Fruit fly (Drosophila melanogaster) whole organism, embryonic: ENCODE measurements around the gene Ddc.

Experiments used
- Atf-2 ChIP-seq: fragments of 200-800 bp; sonication (Bioruptor generic); optimal IDR thresholded peaks from 2 replicates; lab custom pipeline; 2016; ENCODE audit warnings: missing biosample characterization, missing genetic modification characterization
- Atf3 ChIP-seq: fragments of 200-800 bp; sonication (Bioruptor generic); optimal IDR thresholded peaks from 3 replicates; lab custom pipeline; 2016; ENCODE audit warnings: missing biosample characterization, missing genetic modification characterization
- Awh ChIP-seq: fragments of 200-800 bp; sonication (Bioruptor generic); IDR thresholded peaks from 2 replicates; pipeline ENCODE4, ENCODE4 v1.3.6; 2022; ENCODE audit warnings: missing biosample characterization, missing genetic modification characterization
- CG10274 ChIP-seq: fragments of 200-800 bp; sonication (Bioruptor generic); optimal IDR thresholded peaks from 3 replicates; lab custom pipeline; 2017; ENCODE audit warnings: missing biosample characterization, mild to moderate bottlenecking, missing genetic modification characterization
- CG10431 ChIP-seq: fragments of 200-800 bp; sonication (Bioruptor generic); optimal IDR thresholded peaks from 3 replicates; lab custom pipeline; 2018; ENCODE audit warnings: missing biosample characterization, mild to moderate bottlenecking, missing genetic modification characterization
- CG10543 ChIP-seq: fragments of 200-800 bp; sonication (Bioruptor generic); optimal IDR thresholded peaks from 3 replicates; lab custom pipeline; 2017; ENCODE audit warnings: missing biosample characterization, mild to moderate bottlenecking, missing genetic modification characterization, moderate library complexity
- CG11695 ChIP-seq: fragments of 200-800 bp; sonication (Bioruptor generic); IDR thresholded peaks from 3 replicates; pipeline ENCODE4 v1.3.6; 2022; ENCODE audit warnings: missing biosample characterization, missing genetic modification characterization
- CG12071 ChIP-seq: fragments of 200-800 bp; sonication (Bioruptor generic); optimal IDR thresholded peaks from 3 replicates; lab custom pipeline; 2018; ENCODE audit warnings: missing biosample characterization, mild to moderate bottlenecking, missing genetic modification characterization
- CG12219 ChIP-seq: fragments of 200-800 bp; sonication (Bioruptor generic); optimal IDR thresholded peaks from 3 replicates; lab custom pipeline; 2018; ENCODE audit warnings: missing biosample characterization, mild to moderate bottlenecking, missing genetic modification characterization
- CG12299 ChIP-seq: fragments of 200-800 bp; sonication (Bioruptor generic); optimal IDR thresholded peaks from 2 replicates; lab custom pipeline; 2018; ENCODE audit warnings: missing biosample characterization, mild to moderate bottlenecking, missing genetic modification characterization
- CG15601 ChIP-seq: fragments of 200-800 bp; sonication (Bioruptor generic); optimal IDR thresholded peaks from 3 replicates; lab custom pipeline; 2019; ENCODE audit warnings: missing biosample characterization, mild to moderate bottlenecking, missing genetic modification characterization, moderate library complexity
- CG1602 ChIP-seq: fragments of 200-800 bp; sonication (Bioruptor generic); optimal IDR thresholded peaks from 3 replicates; lab custom pipeline; 2016; ENCODE audit warnings: missing biosample characterization, missing genetic modification characterization
- CG16779 ChIP-seq: fragments of 200-800 bp; sonication (Bioruptor generic); IDR thresholded peaks from 2 replicates; pipeline ENCODE4 v1.3.6; 2022; ENCODE audit warnings: missing biosample characterization, missing genetic modification characterization
- CG17361 ChIP-seq: fragments of 200-800 bp; sonication (Bioruptor generic); IDR thresholded peaks from 3 replicates; pipeline ENCODE4 v1.3.6; 2022; ENCODE audit warnings: missing biosample characterization, missing genetic modification characterization
- CG17568 ChIP-seq: fragments of 200-800 bp; sonication (Bioruptor generic); optimal IDR thresholded peaks from 2 replicates; lab custom pipeline; 2018; ENCODE audit warnings: missing biosample characterization, mild to moderate bottlenecking, missing genetic modification characterization, moderate library complexity
- CG1792 ChIP-seq: fragments of 200-800 bp; sonication (Bioruptor generic); optimal IDR thresholded peaks from 2 replicates; lab custom pipeline; 2016; ENCODE audit warnings: missing biosample characterization, missing genetic modification characterization
- CG4328 ChIP-seq: fragments of 200-800 bp; sonication (Bioruptor generic); optimal IDR thresholded peaks from 3 replicates; lab custom pipeline; 2017; ENCODE audit warnings: missing biosample characterization, missing genetic modification reagents, missing genetic modification characterization
- CG7357 ChIP-seq: fragments of 200-800 bp; sonication (Bioruptor generic); IDR thresholded peaks from 3 replicates; pipeline ENCODE4 v1.3.6; 2022; ENCODE audit warnings: missing biosample characterization, missing genetic modification characterization
- CG7745 ChIP-seq: fragments of 200-800 bp; sonication (Bioruptor generic); optimal IDR thresholded peaks from 2 replicates; lab custom pipeline; 2018; ENCODE audit warnings: missing biosample characterization, mild to moderate bottlenecking, missing genetic modification characterization, moderate library complexity
- CG8281 ChIP-seq: fragments of 200-800 bp; sonication (Bioruptor generic); optimal IDR thresholded peaks from 2 replicates; lab custom pipeline; 2018; ENCODE audit warnings: missing biosample characterization, mild to moderate bottlenecking, missing genetic modification characterization, moderate library complexity
- CG8944 ChIP-seq: fragments of 200-800 bp; sonication (Bioruptor generic); optimal IDR thresholded peaks from 3 replicates; lab custom pipeline; 2016; ENCODE audit warnings: missing biosample characterization, missing genetic modification characterization
- CG9215 ChIP-seq: fragments of 200-800 bp; sonication (Bioruptor generic); IDR thresholded peaks from 2 replicates; pipeline ENCODE4 v1.3.6; 2022; ENCODE audit warnings: missing biosample characterization, missing genetic modification characterization
- Camta ChIP-seq: fragments of 200-800 bp; sonication (Bioruptor generic); optimal IDR thresholded peaks from 2 replicates; lab custom pipeline; 2016; ENCODE audit warnings: missing biosample characterization, missing genetic modification characterization
- D ChIP-seq, 2 experiments: fragments of 200-800 bp in 1 of 2; fragments of >200 bp in 1 of 2; sonication (Bioruptor generic) in 1 of 2; optimal IDR thresholded peaks; 2 replicates in 1 of 2; 3 replicates in 1 of 2; lab custom pipeline; 2017; ENCODE audit warnings: mild to moderate bottlenecking in 1 of 2, missing biosample characterization in 1 of 2, missing genetic modification characterization in 1 of 2, missing genetic modification reagents in 1 of 2
- Fer2 ChIP-seq: fragments of 200-800 bp; sonication (Bioruptor generic); optimal IDR thresholded peaks from 2 replicates; lab custom pipeline; 2018; ENCODE audit warnings: missing biosample characterization, mild to moderate bottlenecking, missing genetic modification characterization, moderate library complexity
- Hey ChIP-seq: fragments of 200-800 bp; sonication (Bioruptor generic); optimal IDR thresholded peaks from 3 replicates; lab custom pipeline; 2018; ENCODE audit warnings: missing biosample characterization, mild to moderate bottlenecking, missing genetic modification characterization
- MESR4 ChIP-seq: fragments of 200-800 bp; sonication (Bioruptor generic); optimal IDR thresholded peaks from 2 replicates; lab custom pipeline; 2018; ENCODE audit warnings: missing biosample characterization, mild to moderate bottlenecking, missing genetic modification characterization, moderate library complexity
- NC2α ChIP-seq: fragments of 200-800 bp; sonication (Bioruptor generic); optimal IDR thresholded peaks from 2 replicates; lab custom pipeline; 2016; ENCODE audit warnings: missing biosample characterization, missing genetic modification characterization
- NFAT ChIP-seq: fragments of 200-800 bp; sonication (Bioruptor generic); IDR thresholded peaks from 2 replicates; pipeline ENCODE4 v1.3.6; 2022; ENCODE audit warnings: missing biosample characterization, missing genetic modification characterization
- Oli ChIP-seq: fragments of 200-800 bp; sonication (Bioruptor generic); optimal IDR thresholded peaks from 2 replicates; lab custom pipeline; 2018; ENCODE audit warnings: missing biosample characterization, mild to moderate bottlenecking, missing genetic modification characterization, moderate library complexity
- Opbp ChIP-seq: fragments of 200-800 bp; sonication (Bioruptor generic); IDR thresholded peaks from 3 replicates; pipeline ENCODE4 v1.3.6; 2022; ENCODE audit warnings: missing biosample characterization, missing genetic modification characterization; ENCODE audit not compliant: partially characterized antibody
- Ravus ChIP-seq: fragments of 200-800 bp; sonication (Bioruptor generic); IDR thresholded peaks from 2 replicates; pipeline ENCODE4 v1.3.6; 2022; ENCODE audit warnings: missing biosample characterization, missing genetic modification characterization
- Scr ChIP-seq: fragments of 200-800 bp; sonication (Bioruptor generic); IDR thresholded peaks from 2 replicates; pipeline ENCODE4 v1.3.6; 2022; ENCODE audit warnings: missing biosample characterization, missing genetic modification characterization; ENCODE audit not compliant: partially characterized antibody
- ato ChIP-seq: fragments of 200-800 bp; sonication (Bioruptor generic); IDR thresholded peaks from 2 replicates; pipeline ENCODE4 v1.3.6; 2022; ENCODE audit warnings: missing biosample characterization, missing genetic modification characterization; ENCODE audit not compliant: partially characterized antibody
- chinmo ChIP-seq: fragments of 200-800 bp; sonication (Bioruptor generic); IDR thresholded peaks from 4 replicates; pipeline ENCODE4 v1.3.6; 2022; ENCODE audit warnings: missing biosample characterization, missing genetic modification characterization; ENCODE audit not compliant: partially characterized antibody
- chn ChIP-seq: fragments of 200-800 bp; sonication (Bioruptor generic); optimal IDR thresholded peaks from 2 replicates; lab custom pipeline; 2016; ENCODE audit warnings: missing biosample characterization, missing genetic modification characterization
- crc ChIP-seq: fragments of 200-800 bp; sonication (Bioruptor generic); optimal IDR thresholded peaks from 2 replicates; lab custom pipeline; 2016; ENCODE audit warnings: missing biosample characterization, missing genetic modification characterization
- ems ChIP-seq: fragments of 200-800 bp; sonication (Bioruptor generic); optimal IDR thresholded peaks from 3 replicates; lab custom pipeline; 2016; ENCODE audit warnings: missing biosample characterization, missing genetic modification characterization
- fu2 ChIP-seq: fragments of 200-800 bp; sonication (Bioruptor generic); optimal IDR thresholded peaks from 2 replicates; lab custom pipeline; 2016; ENCODE audit warnings: missing biosample characterization, missing genetic modification characterization
- hth ChIP-seq: fragments of >200 bp; optimal IDR thresholded peaks from 2 replicates; lab custom pipeline; 2017; ENCODE audit warnings: inconsistent platforms
- insv ChIP-seq, 2 experiments: fragments of 200-800 bp; sonication (Bioruptor generic); optimal IDR thresholded peaks; 3 replicates each; lab custom pipeline; 2016 to 2018; ENCODE audit warnings: missing biosample characterization in 2 of 2, missing genetic modification characterization in 2 of 2
- pan ChIP-seq, 4 experiments: fragments of >200 bp in 3 of 4; fragments of 200-800 bp in 1 of 4; sonication (Bioruptor generic) in 1 of 4; optimal IDR thresholded peaks in 3 of 4; IDR thresholded peaks in 1 of 4; 2 replicates each; pipeline versions ENCODE4 v1.3.6 to Lab custom; 2017 to 2022; ENCODE audit warnings: missing biosample characterization in 2 of 4, missing genetic modification characterization in 2 of 4, mixed read lengths in 1 of 4
- pita ChIP-seq: fragments of 200-800 bp; sonication (Bioruptor generic); optimal IDR thresholded peaks from 2 replicates; lab custom pipeline; 2017; ENCODE audit warnings: missing biosample characterization, mild to moderate bottlenecking, missing genetic modification characterization
- ranshi ChIP-seq: fragments of 200-800 bp; sonication (Bioruptor generic); IDR thresholded peaks from 2 replicates; pipeline ENCODE4 v1.3.6; 2022; ENCODE audit warnings: missing biosample characterization, missing genetic modification characterization
- run ChIP-seq: fragments of 200-800 bp; sonication (Bioruptor generic); optimal IDR thresholded peaks from 3 replicates; lab custom pipeline; 2018; ENCODE audit warnings: missing biosample characterization, mild to moderate bottlenecking, missing genetic modification characterization
- scrt ChIP-seq: fragments of 200-800 bp; sonication (Bioruptor generic); optimal IDR thresholded peaks from 2 replicates; lab custom pipeline; 2018; ENCODE audit warnings: missing biosample characterization, mild to moderate bottlenecking, missing genetic modification characterization, moderate library complexity
- stc ChIP-seq: fragments of 200-800 bp; sonication (Bioruptor generic); IDR thresholded peaks from 2 replicates; pipeline ENCODE4 v1.3.6; 2022; ENCODE audit warnings: missing biosample characterization, missing genetic modification characterization
- zen ChIP-seq: fragments of 200-800 bp; sonication (Bioruptor generic); optimal IDR thresholded peaks from 3 replicates; lab custom pipeline; 2018; ENCODE audit warnings: missing biosample characterization, mild to moderate bottlenecking, missing genetic modification characterization, moderate library complexity

Gene Ddc

dm6 chr2L:19141435-19142126 is 21.5 kb upstream of the Ddc start (continued):
- TF ChIP-seq CG1602 (GFP tag; lab: Kevin White, UChicago) (peak; percentile 69), CG11695 (peak; percentile 73; the same call in 1 of the 3 replicates), pita (GFP tag; lab: Kevin White, UChicago) (no peak), insv (GFP tag; optimal IDR thresholded peaks at IDR 0.05; lab: Kevin White, UChicago) (no peak), CG10543 (peak; percentile 59), scrt (GFP tag; lab: Kevin White, UChicago) (peak; percentile 51), hth (lab: Kevin White, UChicago) (no peak), NC2α (peak; percentile 62), CG15601 (tag; lab: Kevin White, UChicago) (peak; percentile 74), pan (optimal IDR thresholded peaks at IDR 0.05; lab: Kevin White, UChicago) (no peak), pan (GFP tag; optimal IDR thresholded peaks at IDR 0.05 in 1 of 2, IDR thresholded peaks at IDR 0.05 in 1 of 2) (peak in 1 of 2 experiments; percentile 44), CG8944 (peak; percentile 46), Ravus (GFP tag; lab: Robert Waterston, UW) (no peak), CG9215 (GFP tag; lab: Robert Waterston, UW) (peak; percentile 57), stc (GFP tag; lab: Robert Waterston, UW) (no peak), CG17568 (GFP tag; lab: Kevin White, UChicago) (peak; percentile 43), Awh (GFP tag; lab: Robert Waterston, UW) (no peak), CG12071 (GFP tag; lab: Kevin White, UChicago) (peak; percentile 52), MESR4 (GFP tag; lab: Kevin White, UChicago) (no peak), CG17361 (GFP tag; lab: Robert Waterston, UW) (peak; percentile 89), Atf3 (GFP tag; lab: Kevin White, UChicago) (no peak), CG4328 (peak; percentile 41), zen (tag; lab: Kevin White, UChicago) (peak; percentile 46), NFAT (GFP tag; lab: Robert Waterston, UW) (0 out of 2 replicates have a peak, but pooled peaks have one; percentile 3), crc (GFP tag; lab: Kevin White, UChicago) (peak; percentile 47), CG1792 (GFP tag; lab: Kevin White, UChicago) (peak; percentile 21), chinmo (peak; percentile 73; the same call in 2 of the 4 replicates), Camta (peak; percentile 76), CG8281 (no peak), CG12299 (tag; lab: Kevin White, UChicago) (peak; percentile 31), ato (GFP tag; lab: Robert Waterston, UW) (no peak), ranshi (GFP tag; lab: Robert Waterston, UW) (peak; percentile 54; the same call in 1 of the 2 replicates), run (tag; lab: Kevin White, UChicago) (no peak), Atf-2 (GFP tag; lab: Kevin White, UChicago) (peak; percentile 70), CG7745 (tag; lab: Kevin White, UChicago) (no peak), CG10431 (GFP tag; lab: Kevin White, UChicago) (peak; percentile 58), fu2 (GFP tag; lab: Kevin White, UChicago) (peak; percentile 44), CG7357 (GFP tag; lab: Robert Waterston, UW) (no peak), Oli (tag; lab: Kevin White, UChicago) (peak; percentile 84), chn (GFP tag; lab: Kevin White, UChicago) (peak; percentile 55), ems (peak; percentile 64), Hey (tag; lab: Kevin White, UChicago) (no peak), Scr (GFP tag; lab: Robert Waterston, UW) (no peak), Opbp (GFP tag; lab: Robert Waterston, UW) (no peak), CG12219 (peak; percentile 57), CG16779 (GFP tag; lab: Robert Waterston, UW) (no peak), CG10274 (GFP tag; lab: Kevin White, UChicago) (peak; percentile 65), Fer2 (tag; lab: Kevin White, UChicago) (peak; percentile 32), D (optimal IDR thresholded peaks at IDR 0.05; lab: Kevin White, UChicago) (no peak), D (GFP tag; optimal IDR thresholded peaks at IDR 0.05; lab: Kevin White, UChicago) (peak; percentile 64)
